Fruit fly (Drosophila melanogaster) whole organism: ENCODE data around the gene CG14221.

Experiments used
- EcR ChIP-seq, 2 experiments: fragments of >200 bp; optimal IDR thresholded peaks; 2 replicates each; lab custom pipeline; 2017; ENCODE audit warnings: missing biosample characterization in 2 of 2, missing genetic modification characterization in 2 of 2, missing genetic modification reagents in 2 of 2
- pan ChIP-seq: fragments of >200 bp; optimal IDR thresholded peaks from 2 replicates; lab custom pipeline; 2017
- usp ChIP-seq: fragments of >200 bp; optimal IDR thresholded peaks from 2 replicates; lab custom pipeline; 2017; ENCODE audit warnings: missing biosample characterization, missing genetic modification characterization, mixed read lengths

DNA sequence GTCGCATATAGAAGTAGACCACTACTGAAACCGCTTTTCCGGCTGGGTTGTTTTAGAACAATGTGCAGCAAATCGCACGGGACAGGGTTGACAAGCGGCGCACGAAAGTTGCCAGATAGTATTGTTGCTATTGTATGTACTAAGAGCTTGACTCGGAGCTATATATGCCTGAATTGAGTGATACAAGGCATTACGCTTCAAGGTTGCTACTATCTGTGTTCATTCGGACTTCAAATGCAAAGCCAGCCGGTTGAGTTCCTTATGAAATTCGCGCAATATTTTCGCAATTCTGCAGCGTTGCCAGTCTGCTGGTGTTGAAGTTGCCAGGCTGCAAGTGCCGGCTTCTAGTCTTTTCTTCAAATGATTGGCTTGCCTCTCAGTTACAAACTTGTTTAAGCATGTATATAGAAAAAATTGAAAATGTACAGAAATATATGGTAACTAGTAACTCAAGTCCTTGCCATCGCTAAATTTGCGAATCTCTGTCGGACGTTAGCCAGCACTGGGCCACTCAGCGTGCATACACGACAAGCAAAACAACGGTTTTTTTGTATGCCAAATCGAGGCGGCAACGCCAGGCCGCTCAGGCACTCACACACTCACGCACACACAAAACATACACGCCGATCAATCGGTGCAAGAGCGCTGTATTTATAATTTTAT lies 30.8 kb upstream of the CG14221 start, which contains the start of the genes Ranbp21 and Elys:
- TF ChIP-seq pan (no peak), EcR (GFP tag; optimal IDR thresholded peaks at IDR 0.05; lab: Kevin White, UChicago) (no peak), usp (no peak)
